Worm (Caenorhabditis elegans) whole organism, midembryonic: Measurements from ENCODE around the gene srbc-58.

ENCODE experiments used
- T22C8.4 ChIP-seq: fragments of 200-800 bp; sonication (Bioruptor generic); IDR thresholded peaks from 2 replicates; pipeline ENCODE4 v1.3.6; 2022; ENCODE audit warnings: missing genetic modification characterization, missing compliant biosample characterization
- cog-1 ChIP-seq: sonication (generic microtip); optimal IDR thresholded peaks from 2 replicates; lab custom pipeline; 2016; ENCODE audit warnings: missing genetic modification characterization, missing compliant biosample characterization
- flt-1 ChIP-seq: fragments of 200-800 bp; sonication (Bioruptor generic); IDR thresholded peaks from 2 replicates; pipeline ENCODE4 v1.3.6; 2022; ENCODE audit warnings: missing genetic modification characterization, missing compliant biosample characterization
- klf-2 ChIP-seq: fragments of 200-800 bp; sonication (Bioruptor generic); conservative IDR thresholded peaks from 2 replicates; pipeline ENCODE4 v1.3.6; 2022; ENCODE audit warnings: missing genetic modification reagents, missing genetic modification characterization, missing compliant biosample characterization
- med-1 ChIP-seq: sonication (generic microtip); optimal IDR thresholded peaks from 2 replicates; lab custom pipeline; 2017; ENCODE audit warnings: missing genetic modification characterization, mild to moderate bottlenecking, missing compliant biosample characterization, antibody characterized with exemption, missing genetic modification reagents; ENCODE audit not compliant: insufficient read depth
- ref-1 ChIP-seq: fragments of 200-800 bp; sonication (Bioruptor generic); conservative IDR thresholded peaks from 2 replicates; pipeline ENCODE4 v1.3.6; 2022; ENCODE audit warnings: missing genetic modification reagents, missing genetic modification characterization, missing compliant biosample characterization
- tab-1 ChIP-seq: fragments of 200-800 bp; sonication (Bioruptor generic); IDR thresholded peaks from 2 replicates; pipeline ENCODE4 v1.3.6; 2022; ENCODE audit warnings: missing genetic modification characterization, missing compliant biosample characterization
- ztf-23 ChIP-seq: fragments of 200-800 bp; sonication (Bioruptor generic); IDR thresholded peaks from 2 replicates; pipeline ENCODE4 v1.3.6; 2022; ENCODE audit warnings: missing genetic modification reagents, missing genetic modification characterization, missing compliant biosample characterization
- ztf-29 ChIP-seq: fragments of 200-800 bp; sonication (Bioruptor generic); IDR thresholded peaks from 2 replicates; pipeline ENCODE4 v1.3.6; 2022; ENCODE audit warnings: missing genetic modification reagents, missing genetic modification characterization, missing compliant biosample characterization

DNA sequence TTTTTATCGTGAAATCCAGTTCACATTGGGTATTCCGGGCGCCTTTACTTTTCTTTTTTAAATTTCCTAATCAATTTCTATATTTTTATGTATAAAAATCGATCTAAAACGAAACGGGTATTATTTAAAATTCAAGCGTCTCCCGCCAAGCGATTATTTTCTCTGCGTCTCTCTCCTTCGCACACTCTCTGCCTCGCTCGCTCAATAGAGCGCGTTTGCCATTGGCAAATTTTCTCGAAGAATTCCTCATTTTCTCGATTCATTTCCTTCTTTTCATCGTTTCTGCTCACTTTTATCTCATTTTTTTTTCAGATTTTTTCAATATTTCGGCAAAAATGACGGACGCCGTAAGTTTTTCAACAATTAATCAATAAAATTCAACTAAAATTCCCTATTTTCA is 1.5 kb upstream of the srbc-58 start, which contains the start of gene sti-1:
- TF ChIP-seq med-1 (GFP tag; lab: Kevin White, UChicago), result peak; percentile 18
- peak; percentile 68 for TF ChIP-seq cog-1
- no peak for TF ChIP-seq ref-1
- no peak for TF ChIP-seq ztf-23 (GFP tag; lab: Robert Waterston, UW)
- no peak for TF ChIP-seq tab-1 (GFP tag; lab: Robert Waterston, UW)
- TF ChIP-seq flt-1 (GFP tag; lab: Robert Waterston, UW), result no peak
- no peak for TF ChIP-seq T22C8.4 (GFP tag; lab: Robert Waterston, UW)
- no peak for TF ChIP-seq ztf-29
- TF ChIP-seq klf-2 (GFP tag; lab: Robert Waterston, UW), result no peak
